Fruit fly (Drosophila melanogaster) whole organism, embryonic: ENCODE data around the gene Atx-1.

Experiments used
- Aef1 ChIP-seq: fragments of 200-800 bp; sonication (Bioruptor generic); IDR thresholded peaks from 3 replicates; pipeline ENCODE4 v1.3.6; 2022; ENCODE audit warnings: missing biosample characterization, missing genetic modification characterization
- CG10147 ChIP-seq: fragments of 200-800 bp; sonication (Bioruptor generic); optimal IDR thresholded peaks from 2 replicates; lab custom pipeline; 2019; ENCODE audit warnings: missing biosample characterization, mild to moderate bottlenecking, missing genetic modification characterization, moderate library complexity
- CG10431 ChIP-seq: fragments of 200-800 bp; sonication (Bioruptor generic); optimal IDR thresholded peaks from 3 replicates; lab custom pipeline; 2018; ENCODE audit warnings: missing biosample characterization, mild to moderate bottlenecking, missing genetic modification characterization
- CG12659 ChIP-seq: fragments of 200-800 bp; sonication (Bioruptor generic); optimal IDR thresholded peaks from 3 replicates; lab custom pipeline; 2017; ENCODE audit warnings: mild to moderate bottlenecking, missing biosample characterization, missing genetic modification reagents, missing genetic modification characterization
- CG13624 ChIP-seq: fragments of 200-800 bp; sonication (Bioruptor generic); optimal IDR thresholded peaks from 2 replicates; lab custom pipeline; 2016; ENCODE audit warnings: missing biosample characterization, missing genetic modification characterization
- CG14441 ChIP-seq: fragments of 200-800 bp; sonication (Bioruptor generic); IDR thresholded peaks from 2 replicates; pipeline ENCODE4 v1.3.6; 2022; ENCODE audit warnings: missing biosample characterization, missing genetic modification characterization
- CG15073 ChIP-seq: fragments of 200-800 bp; sonication (Bioruptor generic); optimal IDR thresholded peaks from 2 replicates; lab custom pipeline; 2016; ENCODE audit warnings: missing biosample characterization, missing genetic modification characterization
- CG17359 ChIP-seq: fragments of 200-800 bp; sonication (Bioruptor generic); optimal IDR thresholded peaks from 3 replicates; lab custom pipeline; 2018; ENCODE audit warnings: missing biosample characterization, mild to moderate bottlenecking, missing genetic modification characterization, moderate library complexity
- CG17568 ChIP-seq: fragments of 200-800 bp; sonication (Bioruptor generic); optimal IDR thresholded peaks from 2 replicates; lab custom pipeline; 2018; ENCODE audit warnings: missing biosample characterization, mild to moderate bottlenecking, missing genetic modification characterization, moderate library complexity
- CG18262 ChIP-seq: fragments of 200-800 bp; optimal IDR thresholded peaks from 3 replicates; lab custom pipeline; 2019; ENCODE audit warnings: missing biosample characterization, mild to moderate bottlenecking, missing genetic modification characterization, moderate library complexity
- CG2202 ChIP-seq: fragments of 200-800 bp; sonication (Bioruptor generic); optimal IDR thresholded peaks from 2 replicates; lab custom pipeline; 2018; ENCODE audit warnings: missing biosample characterization, mild to moderate bottlenecking, missing genetic modification characterization
- CG3163 ChIP-seq: fragments of 200-800 bp; sonication (Bioruptor generic); optimal IDR thresholded peaks from 3 replicates; lab custom pipeline; 2016; ENCODE audit warnings: missing biosample characterization, missing genetic modification characterization
- CG4328 ChIP-seq: fragments of 200-800 bp; sonication (Bioruptor generic); optimal IDR thresholded peaks from 3 replicates; lab custom pipeline; 2017; ENCODE audit warnings: missing biosample characterization, missing genetic modification reagents, missing genetic modification characterization
- CG4360 ChIP-seq: fragments of 200-800 bp; sonication (Bioruptor generic); IDR thresholded peaks from 2 replicates; pipeline ENCODE4 v1.3.6; 2022; ENCODE audit warnings: missing biosample characterization, missing genetic modification characterization
- CG6175 ChIP-seq: fragments of 200-800 bp; sonication (Bioruptor generic); IDR thresholded peaks from 3 replicates; pipeline ENCODE4 v1.3.6; 2022; ENCODE audit warnings: missing biosample characterization, missing genetic modification characterization
- CG7556 ChIP-seq: fragments of 200-800 bp; sonication (Bioruptor generic); optimal IDR thresholded peaks from 2 replicates; lab custom pipeline; 2017; ENCODE audit warnings: missing biosample characterization, mild to moderate bottlenecking, missing genetic modification characterization
- CHES-1-like ChIP-seq: fragments of 200-800 bp; sonication (Bioruptor generic); optimal IDR thresholded peaks from 2 replicates; lab custom pipeline; 2016; ENCODE audit warnings: missing biosample characterization, missing genetic modification characterization
- Chrac-16 ChIP-seq: fragments of 200-800 bp; sonication (Bioruptor generic); optimal IDR thresholded peaks from 3 replicates; lab custom pipeline; 2016; ENCODE audit warnings: missing biosample characterization, missing genetic modification characterization
- E2f1 ChIP-seq: fragments of 200-800 bp; sonication (Bioruptor generic); IDR thresholded peaks from 2 replicates; pipeline ENCODE4 v1.3.6; 2022; ENCODE audit warnings: missing biosample characterization, missing genetic modification characterization
- Gsc ChIP-seq: fragments of 200-800 bp; sonication (Bioruptor generic); IDR thresholded peaks from 2 replicates; pipeline ENCODE4 v1.3.6; 2022; ENCODE audit warnings: missing biosample characterization, missing genetic modification characterization
- Lim3 ChIP-seq: fragments of 200-800 bp; sonication (Bioruptor generic); IDR thresholded peaks from 2 replicates; pipeline ENCODE4 v1.3.6; 2022; ENCODE audit warnings: missing biosample characterization, missing genetic modification characterization
- Max ChIP-seq: fragments of 200-800 bp; sonication (Bioruptor generic); optimal IDR thresholded peaks from 2 replicates; lab custom pipeline; 2016; ENCODE audit warnings: missing biosample characterization, mild to moderate bottlenecking, missing genetic modification characterization
- Oaz ChIP-seq: fragments of 200-800 bp; sonication (Bioruptor generic); IDR thresholded peaks from 2 replicates; pipeline ENCODE4 v1.3.6; 2022; ENCODE audit warnings: missing biosample characterization, missing genetic modification characterization
- Six4 ChIP-seq: fragments of 200-800 bp; sonication (Bioruptor generic); optimal IDR thresholded peaks from 2 replicates; lab custom pipeline; 2016; ENCODE audit warnings: missing biosample characterization, missing genetic modification characterization
- Sox102F ChIP-seq: fragments of 200-800 bp; sonication (Bioruptor generic); optimal IDR thresholded peaks from 2 replicates; lab custom pipeline; 2018; ENCODE audit warnings: missing biosample characterization, mild to moderate bottlenecking, missing genetic modification characterization, moderate library complexity
- Trl ChIP-seq, 3 experiments: fragments of >200 bp in 2 of 3; fragments of 200-800 bp in 1 of 3; sonication (Bioruptor generic) in 1 of 3; optimal IDR thresholded peaks; 2 replicates in 1 of 3; 3 replicates in 2 of 3; lab custom pipeline; 2016 to 2017; ENCODE audit warnings: missing biosample characterization in 1 of 3, missing genetic modification characterization in 1 of 3
- amos ChIP-seq: fragments of 200-800 bp; sonication (Bioruptor generic); IDR thresholded peaks from 2 replicates; pipeline ENCODE4 v1.3.6; 2022; ENCODE audit warnings: missing biosample characterization, missing genetic modification characterization; ENCODE audit not compliant: partially characterized antibody
- br ChIP-seq: fragments of >200 bp; optimal IDR thresholded peaks from 2 replicates; lab custom pipeline; 2017
- chinmo ChIP-seq: fragments of 200-800 bp; sonication (Bioruptor generic); IDR thresholded peaks from 4 replicates; pipeline ENCODE4 v1.3.6; 2022; ENCODE audit warnings: missing biosample characterization, missing genetic modification characterization; ENCODE audit not compliant: partially characterized antibody
- chn ChIP-seq: fragments of 200-800 bp; sonication (Bioruptor generic); optimal IDR thresholded peaks from 2 replicates; lab custom pipeline; 2016; ENCODE audit warnings: missing biosample characterization, missing genetic modification characterization
- dan ChIP-seq: fragments of 200-800 bp; sonication (Bioruptor generic); IDR thresholded peaks from 2 replicates; pipeline ENCODE4 v1.3.6; 2022; ENCODE audit warnings: missing biosample characterization, missing genetic modification characterization
- dm ChIP-seq: fragments of 200-800 bp; sonication (Bioruptor generic); optimal IDR thresholded peaks from 3 replicates; lab custom pipeline; 2016; ENCODE audit warnings: missing biosample characterization, missing genetic modification characterization
- dpn ChIP-seq, 2 experiments: fragments of 200-800 bp; sonication (Bioruptor generic); optimal IDR thresholded peaks; 3 replicates each; lab custom pipeline; 2016; ENCODE audit warnings: missing biosample characterization in 2 of 2, missing genetic modification characterization in 2 of 2
- ewg ChIP-seq: fragments of 200-800 bp; sonication (Bioruptor generic); optimal IDR thresholded peaks from 3 replicates; lab custom pipeline; 2017; ENCODE audit warnings: mild to moderate bottlenecking, missing biosample characterization, missing genetic modification reagents, missing genetic modification characterization
- gt ChIP-seq: fragments of 200-800 bp; sonication (Bioruptor generic); IDR thresholded peaks from 2 replicates; pipeline ENCODE4 v1.3.6; 2022; ENCODE audit warnings: missing biosample characterization, missing genetic modification characterization
- hth ChIP-seq: fragments of >200 bp; optimal IDR thresholded peaks from 2 replicates; lab custom pipeline; 2017; ENCODE audit warnings: inconsistent platforms
- kah ChIP-seq: fragments of 200-800 bp; sonication (Bioruptor generic); optimal IDR thresholded peaks from 2 replicates; lab custom pipeline; 2018; ENCODE audit warnings: missing biosample characterization, mild to moderate bottlenecking, missing genetic modification characterization
- kni ChIP-seq: fragments of 200-800 bp; sonication (Bioruptor generic); optimal IDR thresholded peaks from 3 replicates; lab custom pipeline; 2017; ENCODE audit warnings: mild to moderate bottlenecking, missing biosample characterization, missing genetic modification reagents, missing genetic modification characterization
- knrl ChIP-seq: fragments of 200-800 bp; sonication (Bioruptor generic); IDR thresholded peaks from 3 replicates; pipeline ENCODE4 v1.3.6; 2022; ENCODE audit warnings: missing biosample characterization, missing genetic modification characterization; ENCODE audit not compliant: partially characterized antibody
- lbe ChIP-seq: fragments of 200-800 bp; sonication (Bioruptor generic); optimal IDR thresholded peaks from 2 replicates; lab custom pipeline; 2016; ENCODE audit warnings: missing biosample characterization, mild to moderate bottlenecking, missing genetic modification characterization
- lilli ChIP-seq: fragments of 200-800 bp; sonication (Bioruptor generic); optimal IDR thresholded peaks from 3 replicates; lab custom pipeline; 2016; ENCODE audit warnings: missing biosample characterization, missing genetic modification characterization
- mld ChIP-seq: fragments of 200-800 bp; sonication (Bioruptor generic); IDR thresholded peaks from 3 replicates; pipeline ENCODE4 v1.3.6; 2022; ENCODE audit warnings: missing biosample characterization, missing genetic modification characterization; ENCODE audit not compliant: partially characterized antibody
- pzg ChIP-seq: fragments of 200-800 bp; sonication (Bioruptor generic); optimal IDR thresholded peaks from 3 replicates; lab custom pipeline; 2018; ENCODE audit warnings: missing biosample characterization, mild to moderate bottlenecking, missing genetic modification characterization, moderate library complexity
- repo ChIP-seq: fragments of 200-800 bp; sonication (Bioruptor generic); optimal IDR thresholded peaks from 2 replicates; lab custom pipeline; 2016; ENCODE audit warnings: missing biosample characterization, missing genetic modification characterization
- scrt ChIP-seq: fragments of 200-800 bp; sonication (Bioruptor generic); optimal IDR thresholded peaks from 2 replicates; lab custom pipeline; 2018; ENCODE audit warnings: missing biosample characterization, mild to moderate bottlenecking, missing genetic modification characterization, moderate library complexity
- so ChIP-seq: fragments of 200-800 bp; sonication (Bioruptor generic); IDR thresholded peaks from 3 replicates; pipeline ENCODE4 v1.3.6; 2022; ENCODE audit warnings: missing biosample characterization, missing genetic modification characterization
- toy ChIP-seq: fragments of 200-800 bp; sonication (Bioruptor generic); IDR thresholded peaks from 2 replicates; pipeline ENCODE4 v1.3.6; 2022; ENCODE audit warnings: missing biosample characterization, missing genetic modification characterization
- ttk ChIP-seq: fragments of 200-800 bp; sonication (Bioruptor generic); IDR thresholded peaks from 2 replicates; pipeline ENCODE4 v2.1.2; 2022; ENCODE audit warnings: missing biosample characterization, missing genetic modification characterization
- unpg ChIP-seq: fragments of 200-800 bp; sonication (Bioruptor generic); optimal IDR thresholded peaks from 3 replicates; lab custom pipeline; 2018; ENCODE audit warnings: missing biosample characterization, mild to moderate bottlenecking, missing genetic modification characterization, moderate library complexity
- wor ChIP-seq: fragments of 200-800 bp; sonication (Bioruptor generic); IDR thresholded peaks from 2 replicates; pipeline ENCODE4 v1.3.6; 2022; ENCODE audit warnings: missing biosample characterization, missing genetic modification characterization
- zen ChIP-seq: fragments of 200-800 bp; sonication (Bioruptor generic); optimal IDR thresholded peaks from 3 replicates; lab custom pipeline; 2018; ENCODE audit warnings: missing biosample characterization, mild to moderate bottlenecking, missing genetic modification characterization, moderate library complexity

Atx-1 gene

DNA sequence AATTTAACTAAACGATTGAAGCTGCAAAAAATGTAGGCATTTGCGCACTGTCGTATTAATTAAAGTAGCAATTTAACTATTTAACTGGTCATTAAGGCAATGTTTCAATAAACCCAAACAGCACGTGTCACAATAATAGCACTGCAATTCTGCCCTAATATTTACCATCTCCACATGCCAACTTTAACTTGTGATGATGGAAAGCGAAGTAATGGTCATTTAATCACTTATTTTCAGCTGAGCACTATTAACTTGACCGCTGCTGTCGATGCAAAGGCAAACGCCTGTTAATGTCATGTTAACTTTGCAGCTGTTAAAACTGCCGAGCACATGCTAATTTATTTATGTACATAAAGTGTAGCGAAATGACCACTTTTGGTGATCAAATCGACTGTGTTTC is 28.8 kb upstream of the Atx-1 start (continued):
- TF ChIP-seq toy (GFP tag; lab: Robert Waterston, UW) = no peak
- TF ChIP-seq Six4 (GFP tag; lab: Kevin White, UChicago) = peak; percentile 56
- peak; percentile 84 for TF ChIP-seq ttk
- peak; percentile 78 for TF ChIP-seq CHES-1-like (GFP tag; lab: Kevin White, UChicago)
- peak; percentile 65 for TF ChIP-seq ewg (GFP tag; lab: Kevin White, UChicago)
- no peak for TF ChIP-seq lbe
- TF ChIP-seq zen (tag; lab: Kevin White, UChicago) = peak; percentile 62
- peak; percentile 3 for TF ChIP-seq pzg (GFP tag; lab: Kevin White, UChicago)
- TF ChIP-seq br (lab: Kevin White, UChicago) = no peak
- TF ChIP-seq chinmo (GFP tag; lab: Robert Waterston, UW) = no peak
- peak; percentile 79 for TF ChIP-seq dm (GFP tag; lab: Kevin White, UChicago)
- TF ChIP-seq CG17568 (GFP tag; lab: Kevin White, UChicago) = peak; percentile 68
- TF ChIP-seq mld (GFP tag; lab: Robert Waterston, UW) = no peak
- TF ChIP-seq CG18262 (tag; lab: Kevin White, UChicago) = peak; percentile 70
- no peak for TF ChIP-seq knrl
- no peak for TF ChIP-seq CG10431
- TF ChIP-seq Gsc (GFP tag; lab: Robert Waterston, UW) = peak; percentile 40; the same call in 1 of the 2 replicates
- peak; percentile 90 for TF ChIP-seq so
- TF ChIP-seq CG3163 (GFP tag; lab: Kevin White, UChicago) = peak; percentile 41
- TF ChIP-seq kah = peak; percentile 78
- peak; percentile 81 for TF ChIP-seq CG13624 (GFP tag; lab: Kevin White, UChicago)
- peak; percentile 72 for TF ChIP-seq Chrac-16
- peak; percentile 84 to 90 for TF ChIP-seq dpn (GFP tag; optimal IDR thresholded peaks at IDR 0.05; lab: Kevin White, UChicago)
- peak; percentile 76 for TF ChIP-seq CG7556 (GFP tag; lab: Kevin White, UChicago)
- TF ChIP-seq CG10147 = peak; percentile 73
- peak; percentile 79 for TF ChIP-seq chn (GFP tag; lab: Kevin White, UChicago)
- TF ChIP-seq CG4360 = peak; percentile 58; the same call in 1 of the 2 replicates
- peak; percentile 78 for TF ChIP-seq repo
- no peak for TF ChIP-seq amos (GFP tag; lab: Robert Waterston, UW)
- TF ChIP-seq CG12659 (GFP tag; lab: Kevin White, UChicago) = peak; percentile 86
- TF ChIP-seq Trl (optimal IDR thresholded peaks at IDR 0.05; lab: Kevin White, UChicago) = no peak
- peak; percentile 74 for TF ChIP-seq Trl (GFP tag; optimal IDR thresholded peaks at IDR 0.05; lab: Kevin White, UChicago)
- no peak for TF ChIP-seq CG2202 (tag; lab: Kevin White, UChicago)
- TF ChIP-seq wor = peak; percentile 68
- TF ChIP-seq CG17359 (tag; lab: Kevin White, UChicago) = peak; percentile 86
- TF ChIP-seq Oaz (GFP tag; lab: Robert Waterston, UW) = peak; percentile 65; the same call in 1 of the 2 replicates
- TF ChIP-seq CG4328 = no peak
- peak; percentile 91 for TF ChIP-seq CG14441
- TF ChIP-seq scrt (GFP tag; lab: Kevin White, UChicago) = peak; percentile 60
- TF ChIP-seq Max (GFP tag; lab: Kevin White, UChicago) = peak; percentile 77
- no peak for TF ChIP-seq kni (GFP tag; lab: Kevin White, UChicago)
- TF ChIP-seq E2f1 (GFP tag; lab: Robert Waterston, UW) = peak; percentile 78
- TF ChIP-seq Aef1 (GFP tag; lab: Robert Waterston, UW) = peak; percentile 85
- TF ChIP-seq lilli = peak; percentile 84
- TF ChIP-seq Sox102F (GFP tag; lab: Kevin White, UChicago) = peak; percentile 87
- TF ChIP-seq unpg (GFP tag; lab: Kevin White, UChicago) = peak; percentile 88
- TF ChIP-seq Lim3 (GFP tag; lab: Robert Waterston, UW) = peak; percentile 54; the same call in 1 of the 2 replicates
- TF ChIP-seq gt = no peak
- no peak for TF ChIP-seq CG15073 (GFP tag; lab: Kevin White, UChicago)
- TF ChIP-seq hth (lab: Kevin White, UChicago) = no peak
- peak; percentile 53; the same call in 1 of the 3 replicates for TF ChIP-seq CG6175 (GFP tag; lab: Robert Waterston, UW)
- 0 out of 2 replicates have a peak, but pooled peaks have one; percentile 30 for TF ChIP-seq dan (GFP tag; lab: Robert Waterston, UW)
